Worm (Caenorhabditis elegans) whole organism, L4/young adult: ENCODE results near the gene F13D12.5.

ENCODE experiments used
- W03F9.2 ChIP-seq: fragments of 150-350 bp; optimal IDR thresholded peaks from 2 replicates; lab custom pipeline; 2014; ENCODE audit warnings: missing biosample characterization, missing genetic modification characterization
- dao-5 ChIP-seq: sonication (generic microtip); optimal IDR thresholded peaks from 2 replicates; lab custom pipeline; 2016; ENCODE audit warnings: missing genotype, missing genetic modification characterization, moderate library complexity, missing compliant biosample characterization
- him-1 ChIP-seq: sonication (generic microtip); optimal IDR thresholded peaks from 2 replicates; lab custom pipeline; 2016; ENCODE audit warnings: missing genotype, missing genetic modification reagents, missing genetic modification characterization, missing compliant biosample characterization

- TF ChIP-seq him-1 (tag; lab: Kevin White, UChicago) = no peak
- no peak for TF ChIP-seq dao-5 (tag; lab: Kevin White, UChicago)
- TF ChIP-seq W03F9.2 = no peak
These were observed 17.1 kb upstream of the F13D12.5 start, which contains the start of gene fcmt-1 for ce11 chrII:11709464-11709863.
